Fruit fly (Drosophila melanogaster): ENCODE measurements around the gene BTBD9.

The BTBD9 gene

DNA sequence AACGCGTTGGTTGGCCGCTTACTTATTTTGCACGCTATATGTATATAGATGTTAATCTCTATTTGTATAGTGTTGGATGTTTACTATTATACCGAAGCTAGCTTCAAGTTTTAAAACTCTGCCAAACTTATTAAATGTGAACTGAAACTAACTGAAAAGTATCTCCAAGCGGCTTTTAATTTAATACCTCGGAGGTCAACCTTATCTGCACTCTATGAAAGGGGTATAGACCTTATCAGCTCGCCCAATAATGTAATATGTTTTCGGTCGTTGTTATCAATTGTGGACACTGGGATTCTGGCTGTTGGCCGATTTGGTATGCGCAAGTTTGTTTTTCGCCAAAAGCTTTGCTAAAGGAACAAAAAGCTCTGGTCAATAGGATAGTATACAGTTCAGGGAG is 19.7 kb upstream of the BTBD9 start:
- TF ChIP-seq noc (tag; optimal IDR thresholded peaks at IDR 0.05), result no peak

DNA sequence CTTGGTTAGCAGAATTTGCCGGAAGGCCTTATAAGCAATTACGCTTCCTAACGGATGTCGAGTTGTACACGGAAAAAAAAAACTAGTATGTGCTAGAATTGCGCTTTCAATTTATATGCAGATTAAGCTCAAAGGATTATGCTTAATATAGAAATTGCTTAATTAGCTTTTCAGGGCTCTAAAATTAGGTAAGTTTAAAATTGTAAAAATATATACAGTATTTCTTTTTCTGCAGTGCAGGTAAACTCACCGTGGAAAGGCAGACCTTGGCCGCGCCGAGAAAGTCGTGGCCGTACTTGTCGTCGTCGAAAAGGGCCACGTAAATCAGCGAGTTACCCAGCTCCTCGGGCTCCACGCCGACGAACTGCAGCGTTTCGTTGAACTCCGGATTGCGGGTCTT is 17.7 kb upstream of the BTBD9 start:
- TF ChIP-seq noc (tag; optimal IDR thresholded peaks at IDR 0.05), result no peak

DNA sequence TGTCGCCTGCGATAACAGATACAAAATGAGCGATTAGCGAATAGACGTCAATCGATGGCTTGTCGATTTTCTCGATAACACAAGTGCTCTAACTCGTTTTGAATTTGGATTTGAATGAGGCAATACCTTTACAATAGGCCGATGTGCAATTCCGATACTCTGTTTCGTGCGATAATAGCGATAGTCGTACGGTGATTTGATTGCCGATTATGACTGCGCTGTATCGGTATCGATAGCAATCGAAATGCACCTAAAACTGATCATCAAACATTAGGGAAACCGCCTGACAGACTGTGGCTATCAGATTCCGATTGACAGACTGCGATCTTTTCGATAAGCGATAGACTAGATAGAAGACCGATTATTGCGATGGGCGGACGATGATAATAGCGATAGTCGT is 16.6 kb upstream of the BTBD9 start:
- TF ChIP-seq noc (tag; optimal IDR thresholded peaks at IDR 0.05), result no peak

DNA sequence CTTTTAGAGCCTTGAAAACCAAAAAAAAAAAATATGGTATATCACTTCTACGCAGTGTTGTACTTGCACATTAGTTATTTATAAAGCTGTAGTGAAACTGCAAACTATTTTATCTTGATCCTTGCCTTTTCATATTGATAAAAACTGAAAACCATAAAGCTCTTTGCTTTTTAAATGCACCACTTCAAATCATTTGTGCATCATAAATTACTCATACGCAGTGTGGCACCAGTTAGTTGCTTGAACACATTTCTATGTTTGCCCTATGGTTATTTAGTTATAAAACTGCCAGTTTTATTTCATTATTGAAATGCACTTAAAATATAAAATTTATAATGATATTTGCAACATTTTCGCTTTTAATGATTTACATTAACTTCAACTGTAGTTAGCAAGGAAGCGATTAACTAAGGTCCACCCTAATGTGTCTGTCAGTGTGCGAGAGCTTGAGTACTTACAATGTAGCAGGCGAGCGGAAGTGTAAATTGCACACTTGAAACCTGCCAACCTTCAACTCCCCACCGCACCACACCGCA is 12.2 kb upstream of the BTBD9 start:
- TF ChIP-seq noc (tag; optimal IDR thresholded peaks at IDR 0.05), result no peak

DNA sequence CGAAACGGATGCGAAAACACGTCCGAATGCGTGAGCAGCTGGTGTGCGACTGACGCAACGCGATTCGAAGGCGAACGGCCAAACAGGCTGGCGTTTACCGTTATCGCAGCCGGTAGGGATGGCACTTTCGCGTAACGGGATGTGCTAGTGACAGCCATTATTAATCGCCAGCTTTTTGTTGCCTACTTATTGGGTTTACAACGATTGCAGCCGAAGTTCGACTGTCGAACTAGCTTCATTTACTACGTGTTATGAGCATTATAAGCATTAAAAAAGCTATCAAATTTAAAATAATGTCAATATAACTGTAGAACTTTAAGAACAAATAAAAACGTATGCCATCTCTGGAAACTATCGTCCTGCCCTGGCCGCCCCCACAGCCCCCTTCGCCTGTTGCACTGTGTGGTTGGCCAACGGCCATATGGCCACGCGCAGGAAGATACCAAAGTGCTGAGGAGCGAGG is 10.7 kb upstream of the BTBD9 start, which contains the start of gene Rph:
Gene Rph (minus strand): TSS at position 51 of the 463 bp plus-strand sequence.
- TF ChIP-seq noc (tag; optimal IDR thresholded peaks at IDR 0.05), result no peak

DNA sequence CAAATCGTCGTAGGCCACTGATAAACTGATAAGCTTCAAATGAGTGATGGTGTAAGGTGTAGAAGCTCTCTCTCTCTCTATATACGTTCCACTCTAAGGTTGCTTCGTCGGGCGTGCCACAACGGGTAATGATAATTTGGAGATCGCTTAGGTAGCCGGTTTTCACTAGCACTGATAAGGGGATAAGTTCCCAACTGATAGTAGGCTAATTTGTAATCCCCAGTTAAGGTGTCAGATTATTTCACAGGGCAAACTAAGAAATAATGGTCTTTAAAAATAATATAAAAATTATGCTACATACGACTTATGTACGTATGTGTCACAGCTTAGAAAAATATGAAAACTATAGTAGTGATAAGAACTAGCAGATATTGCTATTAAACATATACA is 5.8 kb upstream of the BTBD9 start:
- no peak for TF ChIP-seq noc (tag; optimal IDR thresholded peaks at IDR 0.05)

DNA sequence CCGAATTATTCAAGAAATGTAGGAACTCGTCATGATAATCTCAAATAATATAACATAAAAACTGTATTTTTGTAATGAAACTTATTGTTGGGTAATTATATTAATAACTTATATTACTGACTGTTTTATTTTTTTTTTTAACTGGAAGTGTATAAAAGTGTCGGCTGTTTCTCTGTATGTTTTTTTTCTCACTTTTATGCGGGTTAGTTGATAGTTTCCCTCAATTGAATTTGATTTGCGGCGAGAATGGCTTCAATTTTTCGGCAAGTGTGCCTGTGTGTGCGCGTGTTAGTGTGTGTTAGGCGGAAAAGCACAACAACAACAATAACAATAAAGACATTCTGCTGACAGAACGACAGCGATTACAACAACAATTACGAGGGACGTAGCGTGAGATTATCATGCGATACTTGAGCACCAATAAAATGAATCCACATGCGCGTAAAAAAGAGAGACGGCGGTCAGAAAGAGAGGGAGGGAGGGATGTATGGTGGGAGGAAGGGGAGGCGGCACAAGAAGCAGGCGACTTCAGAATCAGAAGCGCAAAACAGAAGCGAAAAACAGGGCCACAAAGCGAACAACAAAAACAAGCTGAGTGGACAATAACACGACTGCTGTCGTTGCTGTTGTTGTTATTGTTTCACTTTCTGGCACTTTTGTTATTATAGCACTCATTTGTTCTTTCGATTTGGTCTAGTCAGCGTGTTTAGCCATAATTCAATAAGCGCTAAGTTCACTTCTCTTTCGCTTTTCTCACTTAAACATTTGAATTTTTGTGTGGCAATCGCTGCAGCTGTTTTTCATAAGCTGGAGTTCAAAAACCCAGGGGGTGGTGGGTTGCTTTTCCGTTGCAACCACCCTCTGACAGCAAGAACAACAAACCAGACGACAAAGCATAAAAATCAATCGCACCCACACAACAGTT is 5.1 kb upstream of the BTBD9 start:
- peak; percentile 36 for TF ChIP-seq noc (tag; optimal IDR thresholded peaks at IDR 0.05)

DNA sequence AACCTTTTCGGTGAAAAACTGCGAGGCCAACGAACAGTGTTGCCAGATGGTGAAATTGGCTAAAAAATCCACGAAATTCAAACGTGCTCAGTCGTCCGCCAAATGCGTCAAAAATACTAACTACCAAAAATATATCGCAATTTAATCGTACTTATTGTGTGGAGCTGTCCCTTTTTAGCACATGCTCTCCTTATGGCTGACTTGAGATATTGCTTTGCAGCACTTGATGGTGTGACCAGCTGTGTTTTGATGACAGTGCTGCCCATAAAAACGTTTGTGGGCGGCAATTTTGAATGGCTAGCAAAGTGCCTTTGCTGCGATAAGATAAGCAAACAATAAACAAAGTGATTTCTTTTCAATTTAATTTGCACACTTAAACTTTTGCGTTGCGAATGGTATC is 4.1 kb upstream of the BTBD9 start, which contains the start of gene Tango5:
Gene Tango5 (minus strand): TSS at position 208 of the 400 bp plus-strand sequence.
- no peak for TF ChIP-seq noc (tag; optimal IDR thresholded peaks at IDR 0.05)

DNA sequence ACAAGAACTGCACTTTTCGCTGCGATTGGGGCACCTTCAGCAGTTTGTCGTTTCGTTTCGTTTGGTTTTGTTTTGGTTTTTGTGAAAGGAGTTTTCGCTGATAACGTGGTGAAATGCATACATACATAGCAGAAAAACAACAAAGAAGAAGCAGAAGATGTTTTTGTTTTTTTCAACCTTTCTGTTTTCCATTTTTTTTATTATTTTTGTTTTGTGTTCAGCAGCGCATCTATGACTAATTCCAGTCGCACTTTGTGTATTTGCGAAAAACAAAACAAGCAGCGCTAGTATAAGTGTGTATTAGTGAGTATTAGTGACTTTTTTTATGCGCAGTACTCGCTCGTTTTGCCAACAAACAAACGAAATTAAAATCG is 1.4 kb upstream of the BTBD9 start:
- TF ChIP-seq noc (tag; optimal IDR thresholded peaks at IDR 0.05), result no peak

DNA sequence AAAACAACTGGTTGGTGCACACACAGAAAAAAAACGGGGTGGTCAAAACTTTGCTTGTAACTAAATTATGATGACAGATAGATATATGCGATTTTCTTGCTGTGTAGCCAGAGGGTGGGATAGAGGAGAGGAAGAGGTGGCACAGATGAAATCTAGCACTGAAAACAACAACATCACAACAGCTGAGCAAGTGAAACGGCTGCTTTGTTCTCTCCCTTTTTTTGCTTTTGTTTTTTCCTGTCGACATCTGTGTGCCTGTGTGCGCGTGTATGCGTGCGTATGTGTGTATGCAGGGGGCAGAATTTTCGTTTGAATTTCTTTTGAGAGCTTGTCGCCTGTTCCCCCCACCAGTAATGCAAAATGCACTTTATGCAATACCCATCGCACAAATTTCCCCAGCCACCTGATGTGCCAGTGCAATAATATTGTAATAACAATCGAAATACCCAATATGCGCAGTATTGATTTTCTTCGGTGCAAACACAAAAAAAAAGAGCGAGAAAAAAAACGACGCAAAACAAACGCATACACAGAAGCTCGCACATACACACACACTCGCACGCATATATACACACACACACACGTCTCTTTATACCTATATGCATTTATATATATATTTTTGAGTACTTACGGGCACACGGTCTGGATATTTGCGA is 859 bp upstream of the BTBD9 start:
- TF ChIP-seq noc (tag; optimal IDR thresholded peaks at IDR 0.05), result peak; percentile 48

DNA sequence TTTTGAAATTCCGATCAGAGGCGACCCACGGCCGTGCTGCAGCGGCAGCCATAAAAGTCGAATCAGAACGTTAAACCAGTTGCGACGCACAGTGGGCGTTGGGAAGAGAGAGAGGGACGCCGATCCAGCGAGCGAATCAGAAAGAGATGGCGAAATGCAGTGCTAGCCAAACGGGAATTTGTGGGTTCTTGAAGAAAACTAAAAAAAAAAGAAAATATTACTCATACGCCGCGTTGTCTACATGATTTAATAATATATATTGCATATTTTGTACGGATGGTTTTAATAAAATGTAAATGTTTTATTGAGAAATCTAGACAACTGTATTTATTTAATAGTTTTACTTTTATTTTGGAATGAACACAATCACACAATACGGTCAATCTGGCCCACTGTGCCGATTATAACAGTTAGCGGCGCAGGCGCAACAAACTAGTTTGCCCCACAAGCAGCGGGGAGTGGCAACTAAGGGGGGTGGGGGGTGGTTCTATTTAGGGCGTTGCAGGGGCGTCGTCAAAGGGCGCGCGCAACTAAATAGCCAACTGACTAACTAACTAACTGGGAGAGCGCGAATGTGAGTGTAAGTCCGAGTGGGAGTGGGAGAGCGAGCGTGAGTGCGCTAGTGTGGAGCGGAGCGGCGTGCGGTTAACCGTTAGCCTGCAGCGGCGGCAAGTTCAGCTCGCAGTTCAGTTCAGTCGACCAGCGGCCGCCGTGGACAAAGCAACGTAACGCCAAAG is 3.7 kb downstream of the BTBD9 start, which contains the start of gene CG15211:
Gene CG15211 (plus strand): TSS at position 686 of the 737 bp plus-strand sequence.
- peak; percentile 12 for TF ChIP-seq noc (tag; optimal IDR thresholded peaks at IDR 0.05)

DNA sequence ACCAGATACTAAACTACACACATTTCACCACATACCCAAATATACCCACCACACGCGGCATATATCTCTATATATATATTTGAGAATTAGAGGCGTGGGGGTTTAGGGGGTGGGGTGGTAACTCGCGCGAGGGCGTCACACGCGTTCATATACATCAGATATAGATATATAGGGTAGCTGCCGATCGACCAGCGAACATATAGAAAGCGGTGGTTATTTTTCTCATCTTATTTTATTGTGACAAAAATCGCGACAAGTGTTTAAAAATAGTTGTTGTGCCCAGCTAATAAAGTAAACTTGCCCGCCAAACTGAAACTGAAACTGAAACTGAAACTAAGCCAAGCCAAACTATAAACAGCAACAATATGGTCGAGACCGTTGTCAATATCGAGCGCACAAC is 4.3 kb downstream of the BTBD9 start:
- no peak for TF ChIP-seq noc (tag; optimal IDR thresholded peaks at IDR 0.05)

DNA sequence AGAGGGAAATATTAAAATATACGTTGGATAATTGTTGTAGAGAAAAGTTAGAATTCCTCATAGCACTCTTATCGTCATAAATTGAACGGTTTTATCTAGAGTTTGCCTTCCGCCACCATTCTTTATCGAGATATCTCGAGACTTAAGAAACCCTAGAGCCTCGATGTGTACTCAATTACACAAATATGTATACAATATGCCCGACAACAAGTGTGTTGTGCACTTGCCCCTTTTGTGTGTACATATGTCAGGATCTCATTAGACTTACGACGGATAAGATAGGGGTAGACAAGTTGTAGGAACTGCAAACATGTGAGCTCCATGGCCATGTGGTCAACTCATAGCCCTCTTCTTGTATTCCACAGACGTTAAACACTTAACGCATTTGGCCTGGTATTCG is 5.2 kb downstream of the BTBD9 start:
- TF ChIP-seq noc (tag; optimal IDR thresholded peaks at IDR 0.05), result no peak

DNA sequence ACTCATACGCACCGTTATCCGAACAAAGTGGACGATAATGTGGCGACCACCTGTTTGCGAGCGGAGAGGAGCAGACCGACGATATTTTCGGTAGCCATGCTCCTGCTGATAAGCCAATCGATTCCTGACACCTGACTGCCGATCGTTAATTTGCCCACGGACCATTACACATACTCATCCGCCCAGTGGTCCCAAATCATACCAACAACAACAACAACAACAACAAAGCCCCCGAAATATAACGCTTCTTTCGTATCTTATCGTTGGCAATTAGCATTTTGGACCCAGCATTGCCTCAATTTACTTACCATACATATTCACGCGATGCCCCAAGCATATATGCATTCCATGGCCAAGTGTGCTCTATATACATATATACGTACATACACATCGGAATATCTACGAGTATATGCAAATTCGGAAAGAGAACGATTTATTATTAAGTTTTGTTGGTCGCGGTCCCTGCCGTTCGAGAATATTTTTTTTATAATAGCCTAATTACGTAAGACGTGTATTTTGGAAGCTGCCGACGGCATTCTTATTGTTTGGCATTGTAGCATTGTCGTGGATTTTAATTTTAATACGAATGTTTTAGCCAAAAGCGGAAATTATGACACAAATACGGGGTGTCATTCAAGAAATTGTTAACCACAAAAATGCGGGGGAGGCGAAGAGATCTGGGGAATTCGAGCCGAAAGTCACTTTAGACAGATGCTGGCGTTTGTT is 6.8 kb downstream of the BTBD9 start:
- no peak for TF ChIP-seq noc (tag; optimal IDR thresholded peaks at IDR 0.05)

DNA sequence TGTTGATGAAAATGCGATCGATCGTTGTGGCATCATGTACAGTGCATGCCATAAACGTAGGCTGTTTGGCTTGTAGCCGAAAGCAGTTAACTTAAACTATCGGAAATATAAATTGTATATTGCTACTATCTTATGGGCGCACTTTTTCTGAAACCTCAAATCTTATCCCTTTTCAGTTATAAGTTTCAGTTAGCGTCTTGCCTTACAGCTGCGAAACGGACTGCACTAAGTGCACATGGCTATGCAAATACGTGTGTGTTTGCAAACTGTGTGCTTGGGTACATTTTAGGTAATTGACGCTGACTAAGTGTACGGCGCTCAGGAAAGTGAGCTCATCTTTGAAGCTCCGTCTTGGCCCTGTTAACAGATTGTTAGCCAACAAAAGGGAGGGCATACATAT is 7.4 kb downstream of the BTBD9 start:
- peak; percentile 46 for TF ChIP-seq noc (tag; optimal IDR thresholded peaks at IDR 0.05)
